Worm (Caenorhabditis elegans) whole organism, L4/young adult: Measurements from ENCODE around the gene C46C11.4.

Experiments used
- W03F9.2 ChIP-seq: fragments of 150-350 bp; optimal IDR thresholded peaks from 2 replicates; lab custom pipeline; 2014; ENCODE audit warnings: missing biosample characterization, missing genetic modification characterization
- dao-5 ChIP-seq: sonication (generic microtip); optimal IDR thresholded peaks from 2 replicates; lab custom pipeline; 2016; ENCODE audit warnings: missing genotype, missing genetic modification characterization, moderate library complexity, missing compliant biosample characterization
- him-1 ChIP-seq: sonication (generic microtip); optimal IDR thresholded peaks from 2 replicates; lab custom pipeline; 2016; ENCODE audit warnings: missing genotype, missing genetic modification reagents, missing genetic modification characterization, missing compliant biosample characterization

The C46C11.4 gene

DNA sequence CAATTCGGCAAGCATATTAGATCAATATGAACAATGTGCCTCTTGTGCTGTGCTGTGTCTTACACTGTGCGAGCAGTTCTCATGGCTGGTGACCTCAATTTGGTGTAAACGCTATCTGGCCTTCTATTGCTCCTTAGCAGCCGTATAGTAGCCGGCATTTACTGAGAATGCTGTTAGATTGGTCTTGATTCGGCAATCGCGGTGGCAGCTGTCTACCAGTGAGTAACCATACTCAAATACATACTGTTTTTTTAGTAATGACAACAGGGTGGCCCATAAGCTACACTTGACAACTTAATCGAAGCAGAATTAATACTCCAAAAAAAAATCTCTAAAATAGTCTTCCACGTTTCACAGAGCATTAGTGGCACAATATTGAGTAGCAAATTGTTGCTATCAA, at the start of gene C46C11.4:
TSS of gene C46C11.4 (minus strand) at position 101 of the 400 bp plus-strand sequence.
- TF ChIP-seq dao-5 (tag; lab: Kevin White, UChicago) (no peak), him-1 (tag; lab: Kevin White, UChicago) (no peak), W03F9.2 (tag; lab: Kevin White, UChicago) (no peak)

DNA sequence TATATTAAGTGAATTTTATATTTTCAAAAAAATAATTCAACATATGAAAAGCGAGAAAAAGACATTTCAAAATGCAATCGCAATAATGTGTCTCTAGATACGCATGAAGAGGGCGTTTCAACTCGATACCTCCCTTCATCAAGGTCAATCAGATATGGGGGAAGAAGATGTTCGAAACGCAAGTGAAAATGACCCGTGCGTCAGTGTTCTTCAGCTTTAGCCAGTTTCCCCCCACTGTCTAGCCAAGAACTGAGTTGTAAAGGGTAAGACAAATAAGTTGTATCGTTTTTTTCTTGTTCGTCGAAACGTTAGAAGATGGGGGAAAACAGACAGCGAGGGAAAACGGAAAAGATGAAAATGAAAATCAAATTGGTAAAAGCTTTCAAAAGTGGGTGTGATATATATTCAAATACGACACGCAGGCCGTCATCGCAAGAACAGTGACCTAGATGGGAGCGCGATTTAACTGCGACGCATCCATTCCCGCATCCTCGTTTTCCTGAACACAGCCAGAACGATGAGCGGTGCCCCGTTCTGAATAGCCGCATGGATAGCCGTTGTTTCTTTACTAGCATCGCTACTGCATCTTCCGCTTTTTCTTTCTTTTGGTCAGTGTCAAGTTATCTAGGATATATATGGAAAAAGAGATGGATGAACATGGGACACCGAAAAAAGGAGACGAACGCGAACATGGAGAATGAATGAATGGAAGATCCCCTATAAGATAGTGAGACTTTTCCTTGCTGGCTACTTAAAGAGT, 47.8 kb upstream of the C46C11.4 start:
- no peak for TF ChIP-seq him-1 (tag; lab: Kevin White, UChicago)
- no peak for TF ChIP-seq dao-5 (tag; lab: Kevin White, UChicago)
- no peak for TF ChIP-seq W03F9.2 (tag; lab: Kevin White, UChicago)

DNA sequence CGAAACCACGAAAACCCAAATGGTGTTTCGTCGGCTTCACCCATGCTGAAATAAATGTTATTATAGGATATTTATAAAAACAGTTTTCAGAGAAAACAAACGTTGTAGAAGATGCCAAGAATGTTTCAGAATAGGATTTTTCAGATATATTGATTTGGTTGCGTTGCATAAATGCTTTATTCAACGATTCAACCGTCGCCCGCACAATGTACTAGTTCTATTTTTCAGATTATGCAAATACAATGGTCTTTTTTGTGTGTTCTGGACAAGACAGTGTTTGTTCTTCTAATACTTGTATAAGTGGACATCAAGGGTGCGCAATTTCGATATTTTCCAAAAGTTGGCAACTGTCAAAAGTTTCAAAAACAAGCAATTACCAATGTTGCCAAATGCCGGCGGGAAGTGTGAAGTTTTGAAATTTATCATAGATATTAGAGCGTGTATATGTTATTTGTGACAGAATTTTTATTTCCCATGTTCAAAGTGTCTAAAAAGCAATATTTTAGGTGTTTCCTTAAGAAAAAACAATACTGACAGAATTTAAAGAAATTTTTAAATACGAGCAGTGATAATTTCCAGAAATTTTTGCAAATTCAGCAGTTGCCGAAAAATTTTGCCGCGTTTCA, 44.3 kb upstream of the C46C11.4 start, which contains the start of gene K02G10.5:
TSS of gene K02G10.5 (minus strand) at position 51 of the 626 bp plus-strand sequence.
- no peak for TF ChIP-seq dao-5 (tag; lab: Kevin White, UChicago)
- no peak for TF ChIP-seq him-1 (tag; lab: Kevin White, UChicago)
- no peak for TF ChIP-seq W03F9.2 (tag; lab: Kevin White, UChicago)

DNA sequence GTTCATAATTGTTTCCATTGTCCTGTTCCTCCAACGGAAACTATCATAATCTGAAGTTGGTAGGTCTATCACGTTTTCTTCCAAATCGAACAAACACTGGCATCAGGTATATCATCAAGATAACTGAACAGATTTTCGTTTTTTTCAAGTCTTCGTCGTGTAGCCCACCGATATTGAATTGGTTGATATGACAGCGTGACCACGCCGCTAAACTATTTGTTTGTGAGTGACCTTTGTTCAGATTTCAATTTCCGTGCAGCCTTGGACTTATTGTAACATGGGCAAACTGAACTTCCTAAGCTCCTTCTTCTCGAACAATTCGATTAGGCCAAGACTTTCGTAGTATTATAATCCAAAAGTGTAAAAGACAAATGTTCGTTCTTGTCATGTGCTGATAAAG, 38.6 kb upstream of the C46C11.4 start:
- TF ChIP-seq dao-5 (tag; lab: Kevin White, UChicago) = no peak
- TF ChIP-seq W03F9.2 (tag; lab: Kevin White, UChicago) = no peak
- no peak for TF ChIP-seq him-1 (tag; lab: Kevin White, UChicago)

DNA sequence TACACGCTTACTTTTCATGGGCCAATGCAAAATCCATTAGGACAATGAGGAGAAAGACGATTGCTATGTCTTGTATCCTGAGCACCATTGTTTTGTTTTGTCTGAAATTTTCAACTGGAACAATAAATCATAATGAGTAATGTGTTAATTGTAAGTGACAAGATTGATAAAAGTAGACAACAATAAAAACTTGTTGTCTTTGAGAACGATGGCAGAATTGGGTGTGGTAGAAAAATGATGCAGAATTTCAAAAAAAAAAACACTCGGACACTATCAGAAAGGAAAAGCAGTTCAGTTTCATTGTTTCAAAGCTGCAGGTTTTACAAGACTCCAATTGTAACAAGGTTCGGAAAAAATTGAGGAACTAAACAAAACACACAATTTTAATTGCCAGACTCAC, 35.6 kb upstream of the C46C11.4 start, which contains the start of gene K02G10.15:
TSS of gene K02G10.15 (minus strand) at position 101 of the 400 bp plus-strand sequence.
- TF ChIP-seq W03F9.2 (tag; lab: Kevin White, UChicago) (no peak), dao-5 (tag; lab: Kevin White, UChicago) (no peak), him-1 (tag; lab: Kevin White, UChicago) (no peak)

DNA sequence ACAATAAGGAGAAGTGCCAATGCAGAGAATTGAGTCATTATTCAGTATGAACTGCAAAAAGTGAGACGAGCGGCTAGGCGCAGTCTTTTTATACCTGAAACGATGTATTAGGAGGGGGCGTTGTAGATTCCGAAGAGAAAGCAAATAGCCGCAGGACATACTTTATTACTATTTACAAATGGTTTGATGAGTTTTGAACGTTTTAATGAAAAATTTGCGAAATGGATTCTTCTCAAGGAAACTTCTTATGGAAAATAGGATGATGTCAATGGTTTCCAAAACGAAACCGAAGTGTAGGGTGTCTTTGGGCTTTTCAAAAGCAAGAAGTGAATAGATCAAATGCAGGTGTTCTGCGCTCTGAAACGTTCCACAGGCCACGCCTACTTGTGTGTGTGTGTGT, 31.0 kb upstream of the C46C11.4 start, which contains the start of gene flp-11:
TSS of gene flp-11 (minus strand) at position 101 of the 400 bp plus-strand sequence.
- no peak for TF ChIP-seq dao-5 (tag; lab: Kevin White, UChicago)
- no peak for TF ChIP-seq him-1 (tag; lab: Kevin White, UChicago)
- TF ChIP-seq W03F9.2 (tag; lab: Kevin White, UChicago) = no peak

DNA sequence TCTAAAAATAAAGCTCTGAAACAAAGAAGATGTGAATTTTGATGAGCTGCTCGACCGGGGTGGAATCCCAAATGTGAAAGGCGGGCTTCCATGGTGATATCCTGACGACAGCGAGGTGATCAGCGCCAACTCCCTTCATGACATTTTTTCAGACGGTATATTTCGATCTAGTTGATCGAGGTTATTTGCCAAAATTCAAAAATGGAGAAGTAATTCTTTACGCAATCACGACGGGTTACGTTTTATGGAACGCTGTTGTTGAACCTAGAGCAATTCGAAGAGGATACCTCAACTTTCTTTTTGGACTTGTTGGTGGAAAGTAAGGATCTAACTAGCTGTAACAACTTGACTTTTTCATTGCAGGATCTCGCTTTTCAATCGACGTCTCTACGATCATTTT, 29.7 kb upstream of the C46C11.4 start:
- TF ChIP-seq dao-5 (tag; lab: Kevin White, UChicago) (no peak), W03F9.2 (tag; lab: Kevin White, UChicago) (no peak), him-1 (tag; lab: Kevin White, UChicago) (no peak)

DNA sequence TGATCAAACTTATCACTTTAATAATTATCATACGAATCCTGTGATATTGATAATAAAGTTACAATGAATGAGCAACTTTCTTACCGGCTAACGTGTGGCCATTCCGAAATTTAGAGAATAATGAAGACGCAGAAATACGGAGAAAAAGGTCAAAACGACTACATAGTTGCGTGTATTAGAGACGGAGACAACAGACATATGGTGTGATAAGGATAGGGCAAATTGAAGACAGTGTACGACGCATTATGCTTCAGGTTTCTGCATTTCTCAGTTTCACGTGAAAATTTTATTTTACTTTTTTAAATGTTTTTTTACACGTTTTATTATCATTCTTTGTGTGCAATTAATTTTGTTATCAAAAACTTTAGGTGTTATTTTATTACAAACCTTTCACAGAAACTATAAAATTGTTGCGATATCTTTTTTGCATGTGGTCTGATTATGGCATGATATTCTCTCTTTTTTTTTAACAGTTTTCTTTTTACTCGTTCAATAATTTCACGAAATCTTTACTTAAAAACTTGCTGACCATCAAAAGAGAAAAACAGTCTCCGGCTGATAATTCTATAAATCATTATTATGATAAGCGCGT, 26.3 kb upstream of the C46C11.4 start, which contains the start of gene tmem-135:
TSS of gene tmem-135 (plus strand) at position 542 of the 592 bp plus-strand sequence.
- TF ChIP-seq him-1 (tag; lab: Kevin White, UChicago) (no peak), W03F9.2 (tag; lab: Kevin White, UChicago) (no peak), dao-5 (tag; lab: Kevin White, UChicago) (no peak)

DNA sequence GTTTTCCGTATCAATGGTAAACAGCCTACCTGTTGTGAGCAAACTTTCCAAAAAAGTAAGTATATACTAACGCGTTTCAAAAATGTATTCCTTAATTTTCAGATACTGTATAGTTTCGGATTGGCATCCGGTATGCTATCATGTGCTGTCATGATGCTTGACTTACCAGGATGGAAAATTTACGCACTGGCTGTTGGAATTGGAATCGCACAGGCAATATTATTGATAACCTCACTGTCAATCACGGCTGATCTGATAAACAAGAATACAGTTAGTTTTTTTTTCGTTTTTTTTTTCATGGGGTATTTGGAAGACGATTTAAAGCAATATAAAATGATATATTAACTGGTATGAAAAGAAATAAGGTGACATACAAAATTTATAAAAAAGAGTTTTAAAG, 24.8 kb upstream of the C46C11.4 start:
- no peak for TF ChIP-seq dao-5 (tag; lab: Kevin White, UChicago)
- TF ChIP-seq him-1 (tag; lab: Kevin White, UChicago) = no peak
- TF ChIP-seq W03F9.2 (tag; lab: Kevin White, UChicago) = no peak

DNA sequence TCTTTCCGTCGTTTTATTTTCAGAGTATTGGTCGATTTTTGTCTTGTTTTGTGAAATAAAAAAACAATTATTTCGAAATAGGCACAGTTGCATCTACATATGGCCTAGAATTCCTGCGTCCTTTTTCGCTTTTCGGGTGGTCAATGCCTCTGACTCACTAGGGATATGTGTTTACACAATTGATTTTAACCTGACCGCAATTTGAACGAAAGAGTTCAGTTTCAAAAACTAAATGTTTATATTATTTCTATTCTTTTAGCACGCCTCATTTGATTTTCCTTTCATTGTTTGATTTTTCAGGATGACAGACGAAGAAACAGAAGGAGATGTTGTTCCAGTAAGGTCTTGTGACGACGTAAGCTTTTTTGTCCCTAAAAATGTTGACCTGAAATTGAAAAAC, 20.8 kb upstream of the C46C11.4 start, which contains the start of gene mfsd-12:
TSS of gene mfsd-12 (plus strand) at position 301 of the 400 bp plus-strand sequence.
- no peak for TF ChIP-seq W03F9.2 (tag; lab: Kevin White, UChicago)
- no peak for TF ChIP-seq him-1 (tag; lab: Kevin White, UChicago)
- no peak for TF ChIP-seq dao-5 (tag; lab: Kevin White, UChicago)

DNA sequence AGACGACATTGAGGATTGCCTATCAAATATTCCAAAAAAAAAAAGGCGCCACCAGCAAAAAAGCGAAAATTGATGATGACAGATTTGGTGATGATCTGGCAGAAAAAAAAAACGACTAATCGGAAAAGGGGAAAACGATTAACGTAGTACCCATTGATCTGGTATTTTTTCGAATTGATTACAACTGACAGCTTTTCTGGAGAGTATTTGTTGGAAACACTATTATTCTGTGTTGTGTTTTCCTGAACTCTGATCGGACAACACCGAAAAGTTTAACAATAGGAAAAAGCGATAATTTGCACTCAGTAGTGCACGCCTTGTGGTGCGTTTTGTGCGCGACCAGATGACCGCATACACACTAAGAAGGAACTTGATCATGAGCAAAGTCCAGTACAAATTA, 17.6 kb upstream of the C46C11.4 start:
- TF ChIP-seq W03F9.2 (tag; lab: Kevin White, UChicago) (no peak), dao-5 (tag; lab: Kevin White, UChicago) (no peak), him-1 (tag; lab: Kevin White, UChicago) (no peak)

DNA sequence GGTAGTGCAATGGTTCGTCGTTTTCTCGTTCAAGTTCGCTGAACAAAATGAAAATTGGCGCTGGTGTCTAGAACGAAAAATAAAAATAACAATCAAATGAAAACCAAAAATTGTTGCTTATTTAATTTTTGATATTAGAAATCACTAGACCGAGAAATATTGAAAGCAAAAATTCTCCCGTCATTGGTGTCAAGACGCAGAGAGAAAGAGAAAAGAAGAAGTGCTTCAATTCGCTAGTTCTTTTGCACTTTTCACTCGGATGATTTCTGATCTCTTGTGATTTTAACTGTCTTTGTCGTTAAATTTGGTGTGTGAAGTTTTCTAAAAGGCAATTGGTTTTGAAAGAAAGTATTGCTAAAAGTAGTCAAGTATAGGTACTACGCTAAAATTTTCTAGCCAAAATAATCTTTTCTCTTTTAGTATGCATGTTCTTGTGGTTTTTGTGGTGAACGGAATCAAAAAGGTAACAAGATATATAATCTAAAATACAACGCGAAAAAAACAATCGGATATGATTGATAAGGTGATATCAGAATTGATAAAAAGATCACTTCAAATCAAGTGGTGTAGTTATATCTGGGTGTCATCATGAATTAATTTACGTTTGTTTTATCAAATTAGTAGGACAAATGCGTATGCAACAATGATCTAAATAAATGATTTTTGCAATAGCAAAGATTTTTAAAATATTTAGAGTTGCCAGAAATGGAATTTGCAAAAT, 16.1 kb upstream of the C46C11.4 start:
- TF ChIP-seq W03F9.2 (tag; lab: Kevin White, UChicago) (no peak), dao-5 (tag; lab: Kevin White, UChicago) (no peak), him-1 (tag; lab: Kevin White, UChicago) (no peak)
